Fruit fly (Drosophila melanogaster) whole organism, embryonic: ENCODE measurements around the gene osp.

Source experiments
- C15 ChIP-seq: fragments of 200-800 bp; sonication (Bioruptor generic); IDR thresholded peaks from 3 replicates; pipeline ENCODE4 v1.3.6; 2022; ENCODE audit warnings: missing biosample characterization, missing genetic modification characterization
- CG11398 ChIP-seq: fragments of 200-800 bp; sonication (Bioruptor generic); optimal IDR thresholded peaks from 2 replicates; lab custom pipeline; 2016; ENCODE audit warnings: missing biosample characterization, missing genetic modification characterization
- CG11695 ChIP-seq: fragments of 200-800 bp; sonication (Bioruptor generic); IDR thresholded peaks from 3 replicates; pipeline ENCODE4 v1.3.6; 2022; ENCODE audit warnings: missing biosample characterization, missing genetic modification characterization
- CG13424 ChIP-seq: fragments of 200-800 bp; sonication (Bioruptor generic); optimal IDR thresholded peaks from 2 replicates; lab custom pipeline; 2019; ENCODE audit warnings: missing biosample characterization, mild to moderate bottlenecking, missing genetic modification characterization, moderate library complexity
- CG13624 ChIP-seq: fragments of 200-800 bp; sonication (Bioruptor generic); optimal IDR thresholded peaks from 2 replicates; lab custom pipeline; 2016; ENCODE audit warnings: missing biosample characterization, missing genetic modification characterization
- CG14667 ChIP-seq: fragments of 200-800 bp; sonication (Bioruptor generic); IDR thresholded peaks from 2 replicates; pipeline ENCODE4 v1.3.6; 2022; ENCODE audit warnings: missing biosample characterization, missing genetic modification characterization
- CG14710 ChIP-seq: fragments of 200-800 bp; sonication (Bioruptor generic); optimal IDR thresholded peaks from 3 replicates; lab custom pipeline; 2019; ENCODE audit warnings: missing biosample characterization, mild to moderate bottlenecking, missing genetic modification characterization, moderate library complexity
- CG15073 ChIP-seq: fragments of 200-800 bp; sonication (Bioruptor generic); optimal IDR thresholded peaks from 2 replicates; lab custom pipeline; 2016; ENCODE audit warnings: missing biosample characterization, missing genetic modification characterization
- CG1603 ChIP-seq: fragments of 200-800 bp; sonication (Bioruptor generic); optimal IDR thresholded peaks from 2 replicates; lab custom pipeline; 2019; ENCODE audit warnings: missing biosample characterization, mild to moderate bottlenecking, missing genetic modification characterization, moderate library complexity
- CG30020 ChIP-seq: fragments of 200-800 bp; optimal IDR thresholded peaks from 2 replicates; lab custom pipeline; 2019; ENCODE audit warnings: missing biosample characterization, mild to moderate bottlenecking, missing genetic modification characterization, moderate library complexity
- CG30431 ChIP-seq: fragments of 200-800 bp; sonication (Bioruptor generic); optimal IDR thresholded peaks from 2 replicates; lab custom pipeline; 2017; ENCODE audit warnings: missing biosample characterization, missing genetic modification characterization
- CG3847 ChIP-seq: fragments of 200-800 bp; sonication (Bioruptor generic); IDR thresholded peaks from 2 replicates; pipeline ENCODE4 v1.3.6; 2022; ENCODE audit warnings: missing biosample characterization, missing genetic modification characterization
- CG43689 ChIP-seq: fragments of 200-800 bp; sonication (Bioruptor generic); IDR thresholded peaks from 2 replicates; pipeline ENCODE4 v1.3.6; 2022; ENCODE audit warnings: missing biosample characterization, missing genetic modification characterization
- CG6689 ChIP-seq: fragments of 200-800 bp; sonication (Bioruptor generic); IDR thresholded peaks from 2 replicates; pipeline ENCODE4 v1.3.6; 2022; ENCODE audit warnings: missing biosample characterization, missing genetic modification characterization
- CG6791 ChIP-seq: fragments of 200-800 bp; sonication (Bioruptor generic); IDR thresholded peaks from 3 replicates; pipeline ENCODE4 v1.3.6; 2022; ENCODE audit warnings: missing biosample characterization, missing genetic modification characterization; ENCODE audit not compliant: partially characterized antibody
- CG7745 ChIP-seq: fragments of 200-800 bp; sonication (Bioruptor generic); optimal IDR thresholded peaks from 2 replicates; lab custom pipeline; 2018; ENCODE audit warnings: missing biosample characterization, mild to moderate bottlenecking, missing genetic modification characterization, moderate library complexity
- CG8478 ChIP-seq: fragments of >200 bp; optimal IDR thresholded peaks from 2 replicates; lab custom pipeline; 2018
- Chrac-16 ChIP-seq: fragments of 200-800 bp; sonication (Bioruptor generic); optimal IDR thresholded peaks from 3 replicates; lab custom pipeline; 2016; ENCODE audit warnings: missing biosample characterization, missing genetic modification characterization
- D ChIP-seq, 2 experiments: fragments of 200-800 bp in 1 of 2; fragments of >200 bp in 1 of 2; sonication (Bioruptor generic) in 1 of 2; optimal IDR thresholded peaks; 2 replicates in 1 of 2; 3 replicates in 1 of 2; lab custom pipeline; 2017; ENCODE audit warnings: mild to moderate bottlenecking in 1 of 2, missing biosample characterization in 1 of 2, missing genetic modification characterization in 1 of 2, missing genetic modification reagents in 1 of 2
- Ets97D ChIP-seq: fragments of 200-800 bp; sonication (Bioruptor generic); optimal IDR thresholded peaks from 3 replicates; lab custom pipeline; 2016; ENCODE audit warnings: missing biosample characterization, missing genetic modification characterization
- Gsc ChIP-seq: fragments of 200-800 bp; sonication (Bioruptor generic); IDR thresholded peaks from 2 replicates; pipeline ENCODE4 v1.3.6; 2022; ENCODE audit warnings: missing biosample characterization, missing genetic modification characterization
- H15 ChIP-seq: fragments of 200-800 bp; sonication (Bioruptor generic); IDR thresholded peaks from 3 replicates; pipeline ENCODE4 v1.3.6; 2022; ENCODE audit warnings: missing biosample characterization, missing genetic modification characterization
- Hmx ChIP-seq: fragments of 200-800 bp; sonication (Bioruptor generic); optimal IDR thresholded peaks from 2 replicates; lab custom pipeline; 2016; ENCODE audit warnings: missing biosample characterization, missing genetic modification characterization
- Hr3 ChIP-seq: fragments of 200-800 bp; sonication (Bioruptor generic); optimal IDR thresholded peaks from 3 replicates; lab custom pipeline; 2016; ENCODE audit warnings: missing biosample characterization, missing genetic modification characterization
- Nf-YB ChIP-seq: fragments of 200-800 bp; sonication (Bioruptor generic); optimal IDR thresholded peaks from 3 replicates; lab custom pipeline; 2019; ENCODE audit warnings: missing biosample characterization, mild to moderate bottlenecking, missing genetic modification characterization, moderate library complexity
- Pdp1 ChIP-seq, 2 experiments: fragments of 200-800 bp; sonication (Bioruptor generic); optimal IDR thresholded peaks; 3 replicates each; lab custom pipeline; 2016; ENCODE audit warnings: missing biosample characterization in 2 of 2, missing genetic modification characterization in 2 of 2, mild to moderate bottlenecking in 1 of 2, moderate library complexity in 1 of 2
- abd-A ChIP-seq: fragments of 200-800 bp; sonication (Bioruptor generic); optimal IDR thresholded peaks from 3 replicates; lab custom pipeline; 2019; ENCODE audit warnings: missing biosample characterization, mild to moderate bottlenecking, missing genetic modification characterization, moderate library complexity
- ac ChIP-seq: fragments of 200-800 bp; sonication (Bioruptor generic); optimal IDR thresholded peaks from 3 replicates; lab custom pipeline; 2017; ENCODE audit warnings: missing biosample characterization, mild to moderate bottlenecking, missing genetic modification characterization
- ap ChIP-seq: fragments of 200-800 bp; sonication (Bioruptor generic); IDR thresholded peaks from 2 replicates; pipeline ENCODE4 v1.3.6; 2022; ENCODE audit warnings: missing biosample characterization, missing genetic modification characterization
- croc ChIP-seq: fragments of 200-800 bp; sonication (Bioruptor generic); conservative IDR thresholded peaks from 3 replicates; pipeline ENCODE4 v1.3.6; 2022; ENCODE audit warnings: missing biosample characterization, missing genetic modification characterization
- cwo ChIP-seq: fragments of 200-800 bp; sonication (Bioruptor generic); optimal IDR thresholded peaks from 3 replicates; lab custom pipeline; 2017; ENCODE audit warnings: missing biosample characterization, missing genetic modification characterization, mild to moderate bottlenecking, moderate library complexity, missing genetic modification reagents
- dan ChIP-seq: fragments of 200-800 bp; sonication (Bioruptor generic); IDR thresholded peaks from 2 replicates; pipeline ENCODE4 v1.3.6; 2022; ENCODE audit warnings: missing biosample characterization, missing genetic modification characterization
- emc ChIP-seq: fragments of 200-800 bp; sonication (Bioruptor generic); optimal IDR thresholded peaks from 2 replicates; lab custom pipeline; 2016; ENCODE audit warnings: missing biosample characterization, missing genetic modification characterization
- fu2 ChIP-seq: fragments of 200-800 bp; sonication (Bioruptor generic); optimal IDR thresholded peaks from 2 replicates; lab custom pipeline; 2016; ENCODE audit warnings: missing biosample characterization, missing genetic modification characterization
- gem ChIP-seq: fragments of 200-800 bp; sonication (Bioruptor generic); optimal IDR thresholded peaks from 2 replicates; lab custom pipeline; 2019; ENCODE audit warnings: missing biosample characterization, mild to moderate bottlenecking, missing genetic modification characterization, moderate library complexity
- gsb ChIP-seq: fragments of 200-800 bp; sonication (Bioruptor generic); IDR thresholded peaks from 2 replicates; pipeline ENCODE4 v1.3.6; 2022; ENCODE audit warnings: missing biosample characterization, missing genetic modification characterization
- hbn ChIP-seq: fragments of 200-800 bp; sonication (Bioruptor generic); IDR thresholded peaks from 2 replicates; pipeline ENCODE4 v1.3.6; 2022; ENCODE audit warnings: missing biosample characterization, missing genetic modification characterization; ENCODE audit not compliant: partially characterized antibody
- lov ChIP-seq, 2 experiments: fragments of 200-800 bp in 1 of 2; fragments of >200 bp in 1 of 2; sonication (Bioruptor generic) in 1 of 2; IDR thresholded peaks in 1 of 2; optimal IDR thresholded peaks in 1 of 2; 2 replicates in 1 of 2; 3 replicates in 1 of 2; pipeline versions ENCODE4 v1.3.6 to Lab custom; 2017 to 2022; ENCODE audit warnings: missing biosample characterization in 1 of 2, missing genetic modification characterization in 1 of 2
- mam ChIP-seq: fragments of 200-800 bp; sonication (Bioruptor generic); optimal IDR thresholded peaks from 3 replicates; lab custom pipeline; 2016; ENCODE audit warnings: missing biosample characterization, missing genetic modification characterization
- mirr ChIP-seq: fragments of 200-800 bp; sonication (Bioruptor generic); optimal IDR thresholded peaks from 3 replicates; lab custom pipeline; 2018; ENCODE audit warnings: missing biosample characterization, mild to moderate bottlenecking, missing genetic modification characterization
- mld ChIP-seq: fragments of 200-800 bp; sonication (Bioruptor generic); IDR thresholded peaks from 3 replicates; pipeline ENCODE4 v1.3.6; 2022; ENCODE audit warnings: missing biosample characterization, missing genetic modification characterization; ENCODE audit not compliant: partially characterized antibody
- nerfin-1 ChIP-seq: fragments of 200-800 bp; sonication (Bioruptor generic); optimal IDR thresholded peaks from 3 replicates; lab custom pipeline; 2019; ENCODE audit warnings: missing biosample characterization, mild to moderate bottlenecking, missing genetic modification characterization, moderate library complexity
- pros ChIP-seq: fragments of 200-800 bp; sonication (Bioruptor generic); optimal IDR thresholded peaks from 3 replicates; lab custom pipeline; 2019; ENCODE audit warnings: missing biosample characterization, mild to moderate bottlenecking, missing genetic modification characterization, moderate library complexity
- sima ChIP-seq: fragments of 200-800 bp; sonication (Bioruptor generic); optimal IDR thresholded peaks from 2 replicates; lab custom pipeline; 2016; ENCODE audit warnings: missing biosample characterization, missing genetic modification characterization
- sna ChIP-seq: fragments of 200-800 bp; sonication (Bioruptor generic); IDR thresholded peaks from 2 replicates; pipeline ENCODE4 v1.3.6; 2022; ENCODE audit warnings: missing biosample characterization, missing genetic modification characterization; ENCODE audit not compliant: partially characterized antibody
- tgo ChIP-seq: fragments of 200-800 bp; sonication (Bioruptor generic); IDR thresholded peaks from 3 replicates; pipeline ENCODE4 v1.3.6; 2022; ENCODE audit warnings: missing biosample characterization, missing genetic modification characterization
- toy ChIP-seq: fragments of 200-800 bp; sonication (Bioruptor generic); IDR thresholded peaks from 2 replicates; pipeline ENCODE4 v1.3.6; 2022; ENCODE audit warnings: missing biosample characterization, missing genetic modification characterization
- trh ChIP-seq: fragments of 200-800 bp; sonication (Bioruptor generic); optimal IDR thresholded peaks from 2 replicates; lab custom pipeline; 2016; ENCODE audit warnings: missing biosample characterization, missing genetic modification characterization
- vvl ChIP-seq: fragments of 200-800 bp; sonication (Bioruptor generic); IDR thresholded peaks from 2 replicates; pipeline ENCODE4 v1.3.6; 2022; ENCODE audit warnings: missing biosample characterization, missing genetic modification characterization
- zen ChIP-seq: fragments of 200-800 bp; sonication (Bioruptor generic); optimal IDR thresholded peaks from 3 replicates; lab custom pipeline; 2018; ENCODE audit warnings: missing biosample characterization, mild to moderate bottlenecking, missing genetic modification characterization, moderate library complexity

The osp gene

DNA sequence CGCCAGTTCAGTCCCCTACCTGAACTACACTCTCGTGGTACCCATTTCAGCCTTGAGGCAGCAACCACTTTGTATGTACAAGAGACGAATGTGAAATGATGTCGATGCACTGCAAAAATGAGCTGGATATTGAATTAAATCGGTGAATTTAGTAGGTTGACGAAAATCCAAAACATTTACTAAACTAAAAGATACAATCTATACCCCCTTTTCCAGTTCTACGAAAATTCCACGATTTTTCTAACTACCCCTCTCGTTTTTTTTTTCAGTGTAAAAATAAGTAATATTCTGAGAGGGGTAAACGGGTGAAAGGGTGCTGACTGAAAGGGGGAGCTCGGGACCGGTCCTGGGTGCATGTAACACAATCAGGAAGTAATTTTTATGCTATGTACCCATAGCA, 67.0 kb downstream of the osp start (continued):
- TF ChIP-seq vvl (GFP tag; lab: Robert Waterston, UW), result peak; percentile 74
- TF ChIP-seq CG8478 (lab: Kevin White, UChicago), result no peak
- no peak for TF ChIP-seq mld (GFP tag; lab: Robert Waterston, UW)
- TF ChIP-seq fu2 (GFP tag; lab: Kevin White, UChicago), result no peak
- TF ChIP-seq H15 (GFP tag; lab: Robert Waterston, UW), result peak; percentile 61; the same call in 2 of the 3 replicates
- TF ChIP-seq Pdp1 (GFP tag; optimal IDR thresholded peaks at IDR 0.05; lab: Kevin White, UChicago), result peak; percentile 44 to 47
- TF ChIP-seq lov (optimal IDR thresholded peaks at IDR 0.05; lab: Kevin White, UChicago), result no peak
- no peak for TF ChIP-seq lov (GFP tag; IDR thresholded peaks at IDR 0.05; lab: Robert Waterston, UW)
- no peak for TF ChIP-seq pros (GFP tag; lab: Kevin White, UChicago)
- TF ChIP-seq dan, result no peak
- TF ChIP-seq nerfin-1 (tag; lab: Kevin White, UChicago), result peak; percentile 10
- TF ChIP-seq CG13624, result peak; percentile 5
- no peak for TF ChIP-seq hbn (GFP tag; lab: Robert Waterston, UW)
- TF ChIP-seq sima (GFP tag; lab: Kevin White, UChicago), result no peak
- TF ChIP-seq toy (GFP tag; lab: Robert Waterston, UW), result no peak
- no peak for TF ChIP-seq CG7745 (tag; lab: Kevin White, UChicago)
- TF ChIP-seq Nf-YB (GFP tag; lab: Kevin White, UChicago), result no peak
- peak; percentile 76 for TF ChIP-seq CG1603 (tag; lab: Kevin White, UChicago)
- TF ChIP-seq zen (tag; lab: Kevin White, UChicago), result peak; percentile 69
- TF ChIP-seq CG6791 (GFP tag; lab: Robert Waterston, UW), result no peak
- TF ChIP-seq CG6689 (GFP tag; lab: Robert Waterston, UW), result peak; percentile 56; the same call in 1 of the 2 replicates
- TF ChIP-seq gem (tag; lab: Kevin White, UChicago), result peak; percentile 69
- no peak for TF ChIP-seq D (optimal IDR thresholded peaks at IDR 0.05; lab: Kevin White, UChicago)
- peak; percentile 49 for TF ChIP-seq D (GFP tag; optimal IDR thresholded peaks at IDR 0.05; lab: Kevin White, UChicago)
- no peak for TF ChIP-seq gsb (GFP tag; lab: Robert Waterston, UW)
- peak; percentile 58 for TF ChIP-seq Chrac-16 (GFP tag; lab: Kevin White, UChicago)
- no peak for TF ChIP-seq Hmx (GFP tag; lab: Kevin White, UChicago)
- peak; percentile 51; the same call in 2 of the 3 replicates for TF ChIP-seq tgo (GFP tag; lab: Robert Waterston, UW)
- peak; percentile 42; the same call in 1 of the 3 replicates for TF ChIP-seq CG11695
- peak; percentile 68 for TF ChIP-seq CG14710 (tag; lab: Kevin White, UChicago)
- peak; percentile 15; the same call in 1 of the 2 replicates for TF ChIP-seq Gsc (GFP tag; lab: Robert Waterston, UW)
- no peak for TF ChIP-seq C15 (GFP tag; lab: Robert Waterston, UW)
- no peak for TF ChIP-seq emc (GFP tag; lab: Kevin White, UChicago)
- TF ChIP-seq CG43689, result no peak
- TF ChIP-seq CG3847 (GFP tag; lab: Robert Waterston, UW), result no peak
- peak; percentile 20 for TF ChIP-seq Hr3 (GFP tag; lab: Kevin White, UChicago)
- peak; percentile 48; the same call in 1 of the 3 replicates for TF ChIP-seq croc (GFP tag; lab: Robert Waterston, UW)
- TF ChIP-seq CG11398 (GFP tag; lab: Kevin White, UChicago), result peak; percentile 22
- TF ChIP-seq trh (GFP tag; lab: Kevin White, UChicago), result no peak
- peak; percentile 9 for TF ChIP-seq CG30431
- TF ChIP-seq ap, result 0 out of 2 replicates have a peak, but pooled peaks have one; percentile 9
- TF ChIP-seq Ets97D (GFP tag; lab: Kevin White, UChicago), result no peak
- TF ChIP-seq CG30020 (tag; lab: Kevin White, UChicago), result no peak
- TF ChIP-seq mam (GFP tag; lab: Kevin White, UChicago), result peak; percentile 18
- no peak for TF ChIP-seq mirr
- TF ChIP-seq CG13424, result peak; percentile 45
- TF ChIP-seq abd-A (tag; lab: Kevin White, UChicago), result no peak
- no peak for TF ChIP-seq sna (GFP tag; lab: Robert Waterston, UW)
- TF ChIP-seq ac (GFP tag; lab: Kevin White, UChicago), result no peak
- TF ChIP-seq CG15073 (GFP tag; lab: Kevin White, UChicago), result no peak
- TF ChIP-seq cwo (GFP tag; lab: Kevin White, UChicago), result no peak
- no peak for TF ChIP-seq CG14667
